Worm (Caenorhabditis elegans) whole organism, midembryonic: ENCODE data around the gene pan-1.

Experiments used
- flt-1 ChIP-seq: fragments of 200-800 bp; sonication (Bioruptor generic); IDR thresholded peaks from 2 replicates; pipeline ENCODE4 v1.3.6; 2022; ENCODE audit warnings: missing genetic modification characterization, missing compliant biosample characterization
- klf-2 ChIP-seq: fragments of 200-800 bp; sonication (Bioruptor generic); conservative IDR thresholded peaks from 2 replicates; pipeline ENCODE4 v1.3.6; 2022; ENCODE audit warnings: missing genetic modification reagents, missing genetic modification characterization, missing compliant biosample characterization
- med-1 ChIP-seq: sonication (generic microtip); optimal IDR thresholded peaks from 2 replicates; lab custom pipeline; 2017; ENCODE audit warnings: missing genetic modification characterization, mild to moderate bottlenecking, missing compliant biosample characterization, antibody characterized with exemption, missing genetic modification reagents; ENCODE audit not compliant: insufficient read depth
- ref-1 ChIP-seq: fragments of 200-800 bp; sonication (Bioruptor generic); conservative IDR thresholded peaks from 2 replicates; pipeline ENCODE4 v1.3.6; 2022; ENCODE audit warnings: missing genetic modification reagents, missing genetic modification characterization, missing compliant biosample characterization
- ztf-23 ChIP-seq: fragments of 200-800 bp; sonication (Bioruptor generic); IDR thresholded peaks from 2 replicates; pipeline ENCODE4 v1.3.6; 2022; ENCODE audit warnings: missing genetic modification reagents, missing genetic modification characterization, missing compliant biosample characterization

- TF ChIP-seq med-1 (GFP tag; lab: Kevin White, UChicago) (no peak), flt-1 (GFP tag; lab: Robert Waterston, UW) (no peak), klf-2 (GFP tag; lab: Robert Waterston, UW) (no peak), ref-1 (GFP tag; lab: Robert Waterston, UW) (no peak), ztf-23 (no peak)
Observed at ce11 chrIII:4594762-4595523, 32.4 kb downstream of the pan-1 start.
